Worm (Caenorhabditis elegans): ENCODE data around the gene osm-10.

Gene osm-10

ce11 chrIII:7278491-7278890, 35.4 kb downstream of the osm-10 start (continued):
- no peak for TF ChIP-seq attf-6 (GFP tag; IDR thresholded peaks at IDR 0.05)
- peak; percentile 46 for TF ChIP-seq ztf-18 (tag; optimal IDR thresholded peaks at IDR 0.05)
- TF ChIP-seq F33H1.4 (GFP tag; IDR thresholded peaks at IDR 0.05) = peak; percentile 18; the same call in 1 of the 2 replicates
- TF ChIP-seq madf-6 (GFP tag; IDR thresholded peaks at IDR 0.05) = no peak
- peak; percentile 90 for TF ChIP-seq lin-40 (tag; optimal IDR thresholded peaks at IDR 0.05)
- 0 out of 2 replicates have a peak, but pooled peaks have one; percentile 47 for TF ChIP-seq nhr-120 (GFP tag; IDR thresholded peaks at IDR 0.05)
- TF ChIP-seq Y53F4B.3 (GFP tag; IDR thresholded peaks at IDR 0.05) = no peak
- no peak for TF ChIP-seq lsl-1 (GFP tag; optimal IDR thresholded peaks at IDR 0.05)
- peak; percentile 36 for TF ChIP-seq zim-3 (tag; optimal IDR thresholded peaks at IDR 0.05)
- no peak for TF ChIP-seq madf-8 (GFP tag; conservative IDR thresholded peaks at IDR 0.05)
- TF ChIP-seq lir-1 (GFP tag; conservative IDR thresholded peaks at IDR 0.05) = no peak
- no peak for TF ChIP-seq D2030.7 (GFP tag; IDR thresholded peaks at IDR 0.05)
- peak; percentile 56 for TF ChIP-seq dox-1 (GFP tag; IDR thresholded peaks at IDR 0.05)
- TF ChIP-seq ama-1 (optimal IDR thresholded peaks at IDR 0.05) = no peak
- no peak for TF ChIP-seq ama-1 (GFP tag; optimal IDR thresholded peaks at IDR 0.05)
- TF ChIP-seq athp-1 (tag; optimal IDR thresholded peaks at IDR 0.05) = peak; percentile 5
- TF ChIP-seq sptf-2 (GFP tag; optimal IDR thresholded peaks at IDR 0.05) = no peak
- peak; percentile 23 for TF ChIP-seq ets-4 (GFP tag; optimal IDR thresholded peaks at IDR 0.05)
- no peak for TF ChIP-seq sdz-38 (tag; optimal IDR thresholded peaks at IDR 0.05)
- TF ChIP-seq somi-1 (GFP tag; optimal IDR thresholded peaks at IDR 0.05) = peak; percentile 60
- no peak for TF ChIP-seq ztf-25 (GFP tag; IDR thresholded peaks at IDR 0.05)
- peak; percentile 83 for TF ChIP-seq mcd-1 (GFP tag; IDR thresholded peaks at IDR 0.05)
- TF ChIP-seq F10E7.11 (tag; optimal IDR thresholded peaks at IDR 0.05) = no peak
- peak; percentile 73 for TF ChIP-seq snpc-1.1 (tag; optimal IDR thresholded peaks at IDR 0.05; ENCODE audit: insufficient read depth)
- no peak for TF ChIP-seq xnd-1 (tag; optimal IDR thresholded peaks at IDR 0.05)
- TF ChIP-seq hmg-1.2 (GFP tag; IDR thresholded peaks at IDR 0.05) = peak; percentile 70
- peak; percentile 46; the same call in 1 of the 2 replicates for TF ChIP-seq attf-3 (GFP tag; conservative IDR thresholded peaks at IDR 0.05)
- TF ChIP-seq F22D6.2 (tag; optimal IDR thresholded peaks at IDR 0.05) = peak; percentile 41
- no peak for TF ChIP-seq ekl-4 (GFP tag; IDR thresholded peaks at IDR 0.05)
- TF ChIP-seq F39B2.1 (GFP tag; IDR thresholded peaks at IDR 0.05) = no peak
- peak; percentile 49 for TF ChIP-seq snpc-1.3 (tag; optimal IDR thresholded peaks at IDR 0.05; ENCODE audit: insufficient read depth)
- TF ChIP-seq hsf-1 (GFP tag; IDR thresholded peaks at IDR 0.05) = no peak
- TF ChIP-seq madf-3 (GFP tag; IDR thresholded peaks at IDR 0.05) = no peak
- TF ChIP-seq ztf-26 (tag; optimal IDR thresholded peaks at IDR 0.05) = peak; percentile 82
- no peak for TF ChIP-seq egl-18 (GFP tag; IDR thresholded peaks at IDR 0.05)
- TF ChIP-seq K11D2.4 (GFP tag; IDR thresholded peaks at IDR 0.05) = no peak; the same call in 1 of the 2 replicates
- no peak for TF ChIP-seq aptf-2 (GFP tag; conservative IDR thresholded peaks at IDR 0.05)
- peak in 1 of 3 experiments; percentile 67 for TF ChIP-seq lin-35 (GFP tag; optimal IDR thresholded peaks at IDR 0.05)
- no peak for TF ChIP-seq F55B11.4 (tag; optimal IDR thresholded peaks at IDR 0.05; ENCODE audit: borderline replicate concordance, insufficient read depth)
- 0 out of 2 replicates have a peak, but pooled peaks have one; percentile 32 for TF ChIP-seq hmg-20 (GFP tag; IDR thresholded peaks at IDR 0.05)
- TF ChIP-seq dpl-1 (GFP tag; optimal IDR thresholded peaks at IDR 0.05) = peak; percentile 18
- peak; percentile 81 for TF ChIP-seq atf-7 (tag; optimal IDR thresholded peaks at IDR 0.05)
- TF ChIP-seq rec-8 (tag; optimal IDR thresholded peaks at IDR 0.05) = peak in 1 of 2 experiments; percentile 6
- TF ChIP-seq ceh-100 (GFP tag; IDR thresholded peaks at IDR 0.05) = 0 out of 2 replicates have a peak, but pooled peaks have one; percentile 42
